Fruit fly (Drosophila melanogaster): ENCODE data around the gene eIF3g1.

- no peak for TF ChIP-seq Tbp (GFP tag; optimal IDR thresholded peaks at IDR 0.05)
- no peak for TF ChIP-seq CG11247 (GFP tag; IDR thresholded peaks at IDR 0.05)
- TF ChIP-seq CG4707 (GFP tag; optimal IDR thresholded peaks at IDR 0.05) = no peak
- no peak for TF ChIP-seq Asciz (GFP tag; optimal IDR thresholded peaks at IDR 0.05)
- TF ChIP-seq CG1529 (GFP tag; optimal IDR thresholded peaks at IDR 0.05) = no peak
- TF ChIP-seq CG2712 (tag; optimal IDR thresholded peaks at IDR 0.05) = no peak
- TF ChIP-seq schlank (tag; optimal IDR thresholded peaks at IDR 0.05) = no peak
These were observed 47.1 kb upstream of the eIF3g1 start for dm6 chrX:2657220-2657619.
